Worm (Caenorhabditis elegans): ENCODE data around the gene F25B5.6.

ce11 chrIII:5900709-5901108 lies 47.8 kb downstream of the F25B5.6 start:
- TF ChIP-seq dao-5 (tag; optimal IDR thresholded peaks at IDR 0.05) (no peak), W03F9.2 (tag; optimal IDR thresholded peaks at IDR 0.05) (no peak), him-1 (tag; optimal IDR thresholded peaks at IDR 0.05) (no peak)
